Fruit fly (Drosophila melanogaster): ENCODE data around the gene Ran-like.

Ran-like gene

DNA sequence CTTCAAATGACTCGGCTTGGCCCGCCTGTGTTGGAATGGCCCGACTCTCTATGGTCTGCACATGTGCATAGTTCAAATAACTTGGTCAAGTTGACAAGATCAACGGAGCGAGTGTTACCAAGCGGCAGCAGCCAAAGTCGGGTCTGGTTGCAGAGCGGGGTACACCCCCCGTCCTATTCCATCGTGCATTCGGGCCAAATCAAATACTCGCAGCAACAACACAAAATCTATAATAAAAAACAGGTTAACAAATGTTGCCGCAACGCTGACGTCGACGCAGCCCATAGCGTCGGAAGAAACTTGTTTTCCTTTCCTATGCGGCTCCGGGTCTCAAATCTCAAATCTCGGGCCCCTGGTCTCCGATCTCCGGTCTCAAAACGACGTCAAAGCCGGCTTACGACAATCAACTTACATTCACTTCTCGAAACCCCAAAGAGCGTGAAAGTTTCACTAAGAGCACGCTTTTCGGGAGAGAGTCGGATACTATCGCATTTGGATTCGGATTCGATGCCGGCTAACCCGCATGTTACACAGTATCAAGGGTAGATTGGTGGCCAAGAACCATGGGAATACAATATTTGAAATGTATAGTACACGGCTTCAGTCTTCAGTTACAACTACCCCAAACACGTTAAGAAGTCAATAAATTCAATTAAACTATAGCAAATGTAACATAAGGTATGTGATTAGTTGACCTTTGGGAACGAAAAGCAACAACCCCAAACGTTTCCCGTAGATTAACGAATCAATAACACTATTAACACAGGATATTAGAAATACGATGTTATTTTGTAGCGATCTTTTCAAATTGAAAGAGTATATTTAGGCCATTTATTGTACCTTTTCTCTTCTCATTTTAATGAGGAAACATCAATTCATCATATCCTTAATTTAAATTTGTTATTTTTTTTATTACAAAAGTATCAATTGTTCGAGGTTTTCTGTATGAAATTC, 49.3 kb upstream of the Ran-like start (continued):
- TF ChIP-seq CG6808 (GFP tag; optimal IDR thresholded peaks at IDR 0.05) (peak; percentile 78), OdsH (GFP tag; optimal IDR thresholded peaks at IDR 0.05) (peak; percentile 81), fkh (GFP tag; optimal IDR thresholded peaks at IDR 0.05) (peak; percentile 23), CG6276 (GFP tag; optimal IDR thresholded peaks at IDR 0.05) (peak; percentile 81), dsx (GFP tag; optimal IDR thresholded peaks at IDR 0.05; ENCODE audit: poor library complexity, severe bottlenecking) (peak; percentile 11), CG6163 (GFP tag; IDR thresholded peaks at IDR 0.05) (peak; percentile 8; the same call in 1 of the 3 replicates), CG3032 (tag; optimal IDR thresholded peaks at IDR 0.05) (peak; percentile 71), Hr4 (GFP tag; optimal IDR thresholded peaks at IDR 0.05) (peak; percentile 79), CG16779 (tag; optimal IDR thresholded peaks at IDR 0.05) (peak; percentile 68), net (GFP tag; optimal IDR thresholded peaks at IDR 0.05) (peak; percentile 79), CG7368 (GFP tag; optimal IDR thresholded peaks at IDR 0.05) (peak; percentile 44), salr (GFP tag; optimal IDR thresholded peaks at IDR 0.05) (peak; percentile 19 to 86), eg (GFP tag; IDR thresholded peaks at IDR 0.05) (peak; percentile 30; the same call in 1 of the 3 replicates)

dm6 chr3L:15533402-15534129, 48.4 kb upstream of the Ran-like start:
- TF ChIP-seq CG10631 (GFP tag; optimal IDR thresholded peaks at IDR 0.05), result peak; percentile 79
- peak; percentile 54 for TF ChIP-seq CG1621 (tag; optimal IDR thresholded peaks at IDR 0.05)
- TF ChIP-seq CG3919 (GFP tag; optimal IDR thresholded peaks at IDR 0.05), result peak; percentile 68
- peak; percentile 31 for TF ChIP-seq CG8632 (GFP tag; optimal IDR thresholded peaks at IDR 0.05)
- peak; percentile 74 for TF ChIP-seq CG15336 (GFP tag; IDR thresholded peaks at IDR 0.05)
- peak; percentile 59 for TF ChIP-seq CG6276 (GFP tag; optimal IDR thresholded peaks at IDR 0.05)
- TF ChIP-seq pdm3 (GFP tag; optimal IDR thresholded peaks at IDR 0.05), result peak; percentile 78
- TF ChIP-seq CG6792 (GFP tag; optimal IDR thresholded peaks at IDR 0.05), result peak; percentile 69
- TF ChIP-seq CG8319 (GFP tag; optimal IDR thresholded peaks at IDR 0.05), result peak; percentile 33
- peak; percentile 53 for TF ChIP-seq CG34406 (GFP tag; optimal IDR thresholded peaks at IDR 0.05)
- peak; percentile 24; the same call in 1 of the 2 replicates for TF ChIP-seq Gug (GFP tag; IDR thresholded peaks at IDR 0.05)
- TF ChIP-seq net (GFP tag; optimal IDR thresholded peaks at IDR 0.05), result peak; percentile 50
- TF ChIP-seq CG11294 (GFP tag; IDR thresholded peaks at IDR 0.05), result no peak
- no peak for TF ChIP-seq Eip93F (GFP tag; optimal IDR thresholded peaks at IDR 0.05)
- TF ChIP-seq Sox15 (GFP tag; optimal IDR thresholded peaks at IDR 0.05), result peak; percentile 40
- peak; percentile 86 for TF ChIP-seq CG31627 (GFP tag; optimal IDR thresholded peaks at IDR 0.05)
- TF ChIP-seq spab (GFP tag; optimal IDR thresholded peaks at IDR 0.05), result peak; percentile 55
- peak; percentile 47 for TF ChIP-seq CG16779 (tag; optimal IDR thresholded peaks at IDR 0.05)
- peak; percentile 76 for TF ChIP-seq lz (GFP tag; optimal IDR thresholded peaks at IDR 0.05)
- no peak for TF ChIP-seq Hr38 (GFP tag; optimal IDR thresholded peaks at IDR 0.05)
- TF ChIP-seq Eip78C (GFP tag), result peak; percentile 94
- TF ChIP-seq dac (GFP tag; optimal IDR thresholded peaks at IDR 0.05), result peak; percentile 61
- TF ChIP-seq Ets96B (tag; optimal IDR thresholded peaks at IDR 0.05), result peak; percentile 66
- TF ChIP-seq CG11902 (GFP tag; optimal IDR thresholded peaks at IDR 0.05), result peak; percentile 35
- peak; percentile 89 for TF ChIP-seq Hr39 (GFP tag; optimal IDR thresholded peaks at IDR 0.05)
- TF ChIP-seq vri (GFP tag; optimal IDR thresholded peaks at IDR 0.05), result peak; percentile 82
- TF ChIP-seq Sox102F (GFP tag; optimal IDR thresholded peaks at IDR 0.05), result peak; percentile 80
- peak; percentile 72 for TF ChIP-seq fd59A (GFP tag; optimal IDR thresholded peaks at IDR 0.05)
- peak; percentile 84 for TF ChIP-seq topi (GFP tag; optimal IDR thresholded peaks at IDR 0.05)
- peak; percentile 88 for TF ChIP-seq Sox14 (GFP tag; optimal IDR thresholded peaks at IDR 0.05)
- TF ChIP-seq Met (GFP tag; optimal IDR thresholded peaks at IDR 0.05), result peak; percentile 90
- peak; percentile 16 for TF ChIP-seq CG6854 (GFP tag; optimal IDR thresholded peaks at IDR 0.05)
- TF ChIP-seq CG6808 (GFP tag; optimal IDR thresholded peaks at IDR 0.05), result peak; percentile 70
- peak; percentile 35 for TF ChIP-seq CG11762 (GFP tag; optimal IDR thresholded peaks at IDR 0.05; ENCODE audit: insufficient read depth)
- peak; percentile 82 for TF ChIP-seq Eip75B (GFP tag; optimal IDR thresholded peaks at IDR 0.05)
- TF ChIP-seq salr (GFP tag; optimal IDR thresholded peaks at IDR 0.05), result peak; percentile 25 to 31
- peak; percentile 52 for TF ChIP-seq Blimp-1 (GFP tag; optimal IDR thresholded peaks at IDR 0.05)
- TF ChIP-seq CG3032 (tag; optimal IDR thresholded peaks at IDR 0.05), result peak; percentile 72
